Worm (Caenorhabditis elegans) whole organism, L1 larva: ENCODE data around the gene ras-2.

Experiments
- C34B4.2 ChIP-seq: sonication (generic microtip); optimal IDR thresholded peaks from 2 replicates; lab custom pipeline; 2017; ENCODE audit warnings: mild to moderate bottlenecking, missing genetic modification characterization, missing compliant biosample characterization
- F16B12.6 ChIP-seq: fragments of 150-350 bp; optimal IDR thresholded peaks from 2 replicates; lab custom pipeline; 2014; ENCODE audit warnings: missing biosample characterization, missing genetic modification characterization
- aly-2 ChIP-seq: fragments of 150-350 bp; optimal IDR thresholded peaks from 2 replicates; lab custom pipeline; 2014; ENCODE audit warnings: missing biosample characterization, missing genetic modification characterization
- ceh-63 ChIP-seq: fragments of 200-800 bp; sonication (Bioruptor generic); optimal IDR thresholded peaks from 2 replicates; lab custom pipeline; 2018; ENCODE audit warnings: mild to moderate bottlenecking, missing genetic modification characterization, missing compliant biosample characterization
- ceh-8 ChIP-seq: fragments of 200-800 bp; sonication (Bioruptor generic); optimal IDR thresholded peaks from 2 replicates; lab custom pipeline; 2018; ENCODE audit warnings: mild to moderate bottlenecking, missing genetic modification characterization, moderate library complexity, missing compliant biosample characterization
- ceh-82 ChIP-seq, 3 experiments: fragments of 150-350 bp in 1 of 3; sonication (generic microtip) in 2 of 3; optimal IDR thresholded peaks; 2 replicates each; lab custom pipeline; 2014 to 2017; ENCODE audit warnings: missing biosample characterization in 3 of 3, missing genetic modification characterization in 3 of 3
- ceh-90 ChIP-seq: sonication (generic microtip); optimal IDR thresholded peaks from 2 replicates; lab custom pipeline; 2016; ENCODE audit warnings: missing genetic modification characterization, missing compliant biosample characterization
- efl-1 ChIP-seq, 4 experiments: fragments of 150-350 bp; optimal IDR thresholded peaks in 3 of 4; peaks in 1 of 4; 1 replicate in 1 of 4; 2 replicates in 3 of 4; lab custom pipeline; 2014; ENCODE audit warnings: missing biosample characterization in 2 of 4, missing genetic modification characterization in 2 of 4, missing genetic modification reagents in 2 of 4
- egl-13 ChIP-seq: sonication (generic microtip); optimal IDR thresholded peaks from 2 replicates; lab custom pipeline; 2016; ENCODE audit warnings: missing genotype, missing genetic modification reagents, missing genetic modification characterization, missing compliant biosample characterization
- egl-27 ChIP-seq, 2 experiments: fragments of 150-350 bp in 1 of 2; sonication (generic microtip); optimal IDR thresholded peaks; 3 replicates each; lab custom pipeline; 2017 to 2018; ENCODE audit warnings: missing biosample characterization in 2 of 2, missing genetic modification characterization in 2 of 2, missing genetic modification reagents in 2 of 2
- fkh-4 ChIP-seq: sonication (generic microtip); optimal IDR thresholded peaks from 2 replicates; lab custom pipeline; 2016; ENCODE audit warnings: missing compliant biosample characterization, missing genetic modification characterization, borderline replicate concordance
- fkh-8 ChIP-seq: sonication (generic microtip); optimal IDR thresholded peaks from 2 replicates; lab custom pipeline; 2016; ENCODE audit warnings: mild to moderate bottlenecking, missing genetic modification characterization, missing compliant biosample characterization
- grh-1 ChIP-seq: fragments of 200-800 bp; sonication (Bioruptor generic); IDR thresholded peaks from 2 replicates; pipeline ENCODE4 v1.3.6; 2022; ENCODE audit warnings: missing genetic modification reagents, missing genetic modification characterization, missing compliant biosample characterization
- hlh-17 ChIP-seq: fragments of 200-800 bp; sonication (Bioruptor generic); optimal IDR thresholded peaks from 2 replicates; lab custom pipeline; 2018; ENCODE audit warnings: missing genetic modification characterization, mild to moderate bottlenecking, missing compliant biosample characterization, moderate library complexity, borderline replicate concordance
- hlh-4 ChIP-seq: sonication (generic microtip); optimal IDR thresholded peaks from 2 replicates; lab custom pipeline; 2016; ENCODE audit warnings: mild to moderate bottlenecking, missing genetic modification characterization, missing compliant biosample characterization
- lin-13 ChIP-seq: fragments of 150-350 bp; optimal IDR thresholded peaks from 2 replicates; lab custom pipeline; 2014; ENCODE audit warnings: missing biosample characterization, missing genetic modification reagents, missing genetic modification characterization
- lin-15B ChIP-seq: fragments of 150-350 bp; sonication (generic microtip); optimal IDR thresholded peaks from 3 replicates; lab custom pipeline; 2014; ENCODE audit warnings: missing biosample characterization, missing genetic modification characterization
- lin-35 ChIP-seq, 2 experiments: fragments of 150-350 bp; optimal IDR thresholded peaks; 2 replicates each; lab custom pipeline; 2014; ENCODE audit warnings: missing biosample characterization in 2 of 2, missing genetic modification characterization in 2 of 2, missing genetic modification reagents in 2 of 2
- mdl-1 ChIP-seq, 2 experiments: fragments of 150-350 bp; optimal IDR thresholded peaks; 2 replicates each; lab custom pipeline; 2014 to 2017; ENCODE audit warnings: missing biosample characterization in 2 of 2, missing genetic modification characterization in 2 of 2, inconsistent platforms in 1 of 2
- nhr-19 ChIP-seq: fragments of 200-800 bp; sonication (Bioruptor generic); conservative IDR thresholded peaks from 2 replicates; pipeline ENCODE4 v1.3.6; 2022; ENCODE audit warnings: missing genetic modification characterization, missing compliant biosample characterization
- nhr-28 ChIP-seq: fragments of 150-350 bp; optimal IDR thresholded peaks from 2 replicates; lab custom pipeline; 2014; ENCODE audit warnings: missing biosample characterization, missing genetic modification characterization
- nhr-71 ChIP-seq: sonication (generic microtip); optimal IDR thresholded peaks from 2 replicates; lab custom pipeline; 2016; ENCODE audit warnings: mild to moderate bottlenecking, missing genetic modification characterization, moderate library complexity, missing compliant biosample characterization
- nhr-76 ChIP-seq: sonication (generic microtip); optimal IDR thresholded peaks from 2 replicates; lab custom pipeline; 2017; ENCODE audit warnings: missing biosample characterization, missing genetic modification characterization
- nhr-84 ChIP-seq: sonication (generic microtip); optimal IDR thresholded peaks from 2 replicates; lab custom pipeline; 2017; ENCODE audit warnings: missing biosample characterization, missing genetic modification characterization
- nhr-85 ChIP-seq: sonication (generic microtip); peaks from one replicate; lab custom pipeline; 2016; ENCODE audit warnings: missing genetic modification characterization, inconsistent platforms, missing compliant biosample characterization
- nhr-90 ChIP-seq: sonication (generic microtip); optimal IDR thresholded peaks from 2 replicates; lab custom pipeline; 2016; ENCODE audit warnings: mild to moderate bottlenecking, missing genetic modification characterization, missing compliant biosample characterization; ENCODE audit not compliant: poor library complexity
- pax-3 ChIP-seq: fragments of 200-800 bp; sonication (Bioruptor generic); optimal IDR thresholded peaks from 2 replicates; lab custom pipeline; 2018; ENCODE audit warnings: mild to moderate bottlenecking, missing genetic modification characterization, moderate library complexity, missing compliant biosample characterization
- rnt-1 ChIP-seq: sonication (generic microtip); optimal IDR thresholded peaks from 2 replicates; lab custom pipeline; 2016; ENCODE audit warnings: mild to moderate bottlenecking, missing genetic modification characterization, moderate library complexity, missing compliant biosample characterization
- sptf-1 ChIP-seq: fragments of 150-350 bp; optimal IDR thresholded peaks from 2 replicates; lab custom pipeline; 2014; ENCODE audit warnings: missing biosample characterization, missing genetic modification characterization
- sup-37 ChIP-seq: fragments of 200-800 bp; sonication (Bioruptor generic); optimal IDR thresholded peaks from 2 replicates; lab custom pipeline; 2018; ENCODE audit warnings: mild to moderate bottlenecking, missing genetic modification characterization, missing compliant biosample characterization
- swsn-7 ChIP-seq: sonication (generic microtip); optimal IDR thresholded peaks from 2 replicates; lab custom pipeline; 2016; ENCODE audit warnings: missing genetic modification characterization, missing compliant biosample characterization
- tbx-2 ChIP-seq: sonication (generic microtip); optimal IDR thresholded peaks from 2 replicates; lab custom pipeline; 2016; ENCODE audit warnings: missing genetic modification characterization, missing compliant biosample characterization
- tlp-1 ChIP-seq: fragments of 150-350 bp; optimal IDR thresholded peaks from 2 replicates; lab custom pipeline; 2014; ENCODE audit warnings: missing biosample characterization, missing genetic modification characterization
- unc-30 ChIP-seq: sonication (generic microtip); optimal IDR thresholded peaks from 2 replicates; lab custom pipeline; 2017; ENCODE audit warnings: missing biosample characterization, missing genetic modification characterization
- unc-98 ChIP-seq: fragments of 200-800 bp; sonication (Bioruptor generic); IDR thresholded peaks from 2 replicates; pipeline ENCODE4 v1.3.6; 2022; ENCODE audit warnings: missing genetic modification characterization, missing compliant biosample characterization
- vab-15 ChIP-seq: sonication (generic microtip); optimal IDR thresholded peaks from 2 replicates; lab custom pipeline; 2017; ENCODE audit warnings: missing genotype, mild to moderate bottlenecking, missing genetic modification characterization, missing compliant biosample characterization
- xbp-1 ChIP-seq: sonication (generic microtip); optimal IDR thresholded peaks from 2 replicates; lab custom pipeline; 2016; ENCODE audit warnings: missing genetic modification characterization, missing compliant biosample characterization

The ras-2 gene

ce11 chrIII:4703932-4704454 lies 35.9 kb downstream of the ras-2 start, which contains the start of the genes clp-2 and mrpl-16 (continued):
- TF ChIP-seq mdl-1 (tag; optimal IDR thresholded peaks at IDR 0.05; lab: Kevin White, UChicago) = no peak
- TF ChIP-seq nhr-84 (tag; lab: Kevin White, UChicago) = no peak
- peak; percentile 34 for TF ChIP-seq rnt-1 (tag; lab: Kevin White, UChicago)
- no peak for TF ChIP-seq aly-2
- TF ChIP-seq swsn-7 = peak; percentile 24

- TF ChIP-seq nhr-19 (no peak), C34B4.2 (tag; lab: Kevin White, UChicago) (no peak), pax-3 (tag; lab: Kevin White, UChicago) (no peak), ceh-63 (GFP tag; lab: Kevin White, UChicago) (no peak), sptf-1 (tag; lab: Kevin White, UChicago) (no peak), xbp-1 (tag; lab: Kevin White, UChicago) (no peak)
- TF ChIP-seq, all 84 proteins: peak for 0
Observed at ce11 chrIII:4699922-4700321, 40.0 kb downstream of the ras-2 start, which contains the start of gene sel-13. sel-13 (minus strand) TSS chrIII:4700224.

DNA sequence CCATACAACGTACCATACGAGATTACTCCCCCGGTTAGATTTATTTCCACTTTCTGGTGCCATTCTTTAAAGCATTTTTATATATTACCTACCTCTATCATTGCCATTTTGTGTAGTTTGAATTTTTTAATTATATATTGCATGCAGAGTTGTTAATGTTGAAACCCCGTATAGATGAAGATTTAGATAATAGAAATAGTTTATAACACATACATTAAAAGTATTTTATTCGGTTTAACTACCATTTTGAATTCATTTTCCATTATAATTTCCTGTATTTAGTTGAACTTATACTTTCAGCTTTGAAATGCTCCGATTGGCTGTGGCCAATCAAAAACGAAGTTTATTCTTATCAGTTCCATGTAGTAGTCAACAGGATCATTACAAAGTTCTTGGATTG lies 42.1 kb downstream of the ras-2 start, which contains the start of gene dnj-18:
dnj-18 (plus strand) TSS at position 301 of the 400 bp plus-strand sequence.
- TF ChIP-seq unc-98 (GFP tag; lab: Robert Waterston, UW) = no peak
- TF ChIP-seq nhr-84 (tag; lab: Kevin White, UChicago) = no peak
- TF ChIP-seq fkh-4 (tag; lab: Kevin White, UChicago) = no peak
- no peak for TF ChIP-seq sup-37 (GFP tag; lab: Kevin White, UChicago)
- no peak for TF ChIP-seq F16B12.6 (tag; lab: Kevin White, UChicago)
- no peak for TF ChIP-seq ceh-90 (tag; lab: Kevin White, UChicago)
- TF ChIP-seq tlp-1 = no peak
- no peak for TF ChIP-seq vab-15 (tag; lab: Kevin White, UChicago)
- TF ChIP-seq nhr-28 (tag; lab: Kevin White, UChicago) = no peak
- TF ChIP-seq nhr-71 (tag; lab: Kevin White, UChicago) = no peak
- TF ChIP-seq ceh-8 (GFP tag; lab: Kevin White, UChicago) = no peak
- TF ChIP-seq lin-15B (tag; lab: Kevin White, UChicago) = no peak

DNA sequence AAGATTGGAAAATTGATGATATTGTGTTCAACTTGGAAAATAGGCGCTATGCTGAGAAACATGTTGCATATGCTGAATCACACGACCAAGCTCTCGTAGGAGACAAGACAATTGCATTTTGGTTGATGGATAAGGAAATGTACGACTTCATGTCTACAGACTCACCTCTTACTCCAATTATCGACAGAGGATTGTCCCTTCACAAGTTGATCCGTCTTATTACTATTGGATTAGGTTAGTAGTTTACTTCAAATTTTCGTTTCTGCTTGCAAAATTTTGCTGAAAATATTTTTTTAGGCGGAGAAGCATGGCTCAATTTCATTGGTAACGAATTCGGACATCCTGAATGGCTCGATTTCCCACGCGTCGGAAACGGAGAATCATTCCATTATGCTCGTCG lies 43.0 kb downstream of the ras-2 start:
- TF ChIP-seq efl-1 (optimal IDR thresholded peaks at IDR 0.05; lab: Kevin White, UChicago) (no peak), efl-1 (GFP tag; optimal IDR thresholded peaks at IDR 0.05 in 1 of 2; lab: Kevin White, UChicago) (peak in 1 of 2 experiments; percentile 34), egl-27 (tag; optimal IDR thresholded peaks at IDR 0.05; lab: Kevin White, UChicago) (no peak)

DNA sequence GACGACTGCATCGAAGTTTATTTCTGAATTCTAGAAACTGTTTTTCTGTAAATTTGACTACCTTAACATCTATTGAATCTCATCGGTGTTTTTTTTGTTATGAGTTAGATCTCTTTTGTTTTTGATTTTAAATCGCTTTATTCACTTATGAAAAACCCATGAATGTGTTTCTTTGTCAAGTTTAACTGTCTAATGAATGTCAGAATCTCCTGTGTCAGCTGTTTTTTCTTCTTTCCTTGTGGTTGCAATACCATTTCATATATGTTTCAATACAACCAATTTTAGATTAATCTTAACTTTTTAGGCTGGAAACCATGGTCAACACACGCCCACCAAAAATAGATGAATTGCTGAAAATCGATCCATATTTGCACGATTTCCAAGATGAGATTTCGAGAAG lies 44.8 kb downstream of the ras-2 start, which contains the start of gene T04A8.7:
T04A8.7 (plus strand) TSS at position 301 of the 400 bp plus-strand sequence.
- TF ChIP-seq fkh-4 (tag; lab: Kevin White, UChicago) (no peak), hlh-17 (GFP tag; lab: Kevin White, UChicago) (no peak), lin-13 (GFP tag; lab: Kevin White, UChicago) (no peak), hlh-4 (tag; lab: Kevin White, UChicago) (no peak), swsn-7 (no peak), grh-1 (GFP tag; lab: Robert Waterston, UW) (no peak), C34B4.2 (tag; lab: Kevin White, UChicago) (no peak), nhr-90 (tag; lab: Kevin White, UChicago) (no peak), ceh-82 (tag; optimal IDR thresholded peaks at IDR 0.05; lab: Kevin White, UChicago) (no peak), nhr-28 (tag; lab: Kevin White, UChicago) (no peak)

DNA sequence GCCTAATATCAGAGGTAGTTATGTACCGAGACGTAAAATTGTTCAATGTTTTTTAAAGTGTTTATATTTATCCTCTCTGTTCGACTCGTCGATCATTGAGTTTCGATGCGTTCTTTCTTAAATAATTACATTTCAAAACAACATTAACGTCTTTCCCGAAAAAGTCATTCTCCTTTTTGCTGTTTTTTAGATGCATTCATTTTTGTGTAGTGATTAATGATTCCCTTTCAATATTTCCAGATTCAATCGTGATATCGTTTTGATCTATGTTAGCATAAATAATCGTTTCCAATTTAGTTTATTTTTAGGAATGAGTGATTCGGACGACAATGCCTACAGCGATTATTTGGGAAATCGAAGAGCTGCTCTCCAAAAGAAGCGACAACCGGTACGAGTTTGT lies 46.2 kb downstream of the ras-2 start, which contains the start of gene T04A8.8:
T04A8.8 (plus strand) TSS at position 301 of the 400 bp plus-strand sequence.
- TF ChIP-seq egl-13 (tag; lab: Kevin White, UChicago) (no peak), pax-3 (tag; lab: Kevin White, UChicago) (no peak), tlp-1 (no peak), lin-35 (GFP tag; optimal IDR thresholded peaks at IDR 0.05; lab: Kevin White, UChicago) (no peak), nhr-85 (tag; lab: Kevin White, UChicago) (no peak), fkh-8 (no peak), unc-30 (tag; lab: Kevin White, UChicago) (no peak), nhr-76 (no peak), lin-15B (tag; lab: Kevin White, UChicago) (no peak), tbx-2 (no peak), ceh-82 (tag; optimal IDR thresholded peaks at IDR 0.05; lab: Kevin White, UChicago) (no peak)
